Worm (Caenorhabditis elegans) whole organism, L4/young adult: ENCODE measurements around the gene dnj-20.

Experiments used
- W03F9.2 ChIP-seq: fragments of 150-350 bp; optimal IDR thresholded peaks from 2 replicates; lab custom pipeline; 2014; ENCODE audit warnings: missing biosample characterization, missing genetic modification characterization
- dao-5 ChIP-seq: sonication (generic microtip); optimal IDR thresholded peaks from 2 replicates; lab custom pipeline; 2016; ENCODE audit warnings: missing genotype, missing genetic modification characterization, moderate library complexity, missing compliant biosample characterization
- him-1 ChIP-seq: sonication (generic microtip); optimal IDR thresholded peaks from 2 replicates; lab custom pipeline; 2016; ENCODE audit warnings: missing genotype, missing genetic modification reagents, missing genetic modification characterization, missing compliant biosample characterization

The dnj-20 gene

ce11 chrII:9617039-9617901 is 6.7 kb downstream of the dnj-20 start, which contains the start of gene hal-3:
Gene hal-3, minus strand, starts transcription at chrII:9617125.
- no peak for TF ChIP-seq dao-5 (tag; lab: Kevin White, UChicago)
- peak; percentile 16 for TF ChIP-seq W03F9.2 (tag; lab: Kevin White, UChicago)

- TF ChIP-seq dao-5 (tag; lab: Kevin White, UChicago) (no peak), him-1 (no peak), W03F9.2 (tag; lab: Kevin White, UChicago) (no peak)
These were observed 9.2 kb downstream of the dnj-20 start, which contains the start of gene hlh-6 for ce11 chrII:9614728-9615127. Gene hlh-6, minus strand, starts transcription at chrII:9614828.

ce11 chrII:9611347-9611923 is 12.5 kb downstream of the dnj-20 start, which contains the start of the genes T15H9.5 and T15H9.4:
Gene T15H9.5, minus strand, starts transcription at chrII:9611447.
Gene T15H9.4, plus strand, starts transcription at chrII:9611873.
- no peak for TF ChIP-seq W03F9.2 (tag; lab: Kevin White, UChicago)
- TF ChIP-seq dao-5 (tag; lab: Kevin White, UChicago), result no peak
- TF ChIP-seq him-1, result no peak

- no peak for TF ChIP-seq him-1
- TF ChIP-seq W03F9.2 (tag; lab: Kevin White, UChicago), result no peak
- no peak for TF ChIP-seq dao-5 (tag; lab: Kevin White, UChicago)
These were observed 14.7 kb downstream of the dnj-20 start, which contains the start of gene pap-2 for ce11 chrII:9609296-9609695. Gene pap-2, minus strand, starts transcription at chrII:9609396.

- TF ChIP-seq W03F9.2 (tag; lab: Kevin White, UChicago) (no peak), him-1 (no peak), dao-5 (tag; lab: Kevin White, UChicago) (no peak)
These were observed 16.8 kb downstream of the dnj-20 start for ce11 chrII:9607137-9607536.

ce11 chrII:9606485-9607036 is 17.4 kb downstream of the dnj-20 start:
- TF ChIP-seq him-1 (no peak), W03F9.2 (tag; lab: Kevin White, UChicago) (no peak), dao-5 (tag; lab: Kevin White, UChicago) (no peak)

ce11 chrII:9605954-9606353 is 18.0 kb downstream of the dnj-20 start:
- TF ChIP-seq W03F9.2 (tag; lab: Kevin White, UChicago), result no peak
- TF ChIP-seq dao-5 (tag; lab: Kevin White, UChicago), result no peak
- TF ChIP-seq him-1, result no peak

- TF ChIP-seq W03F9.2 (tag; lab: Kevin White, UChicago) (no peak), him-1 (no peak), dao-5 (tag; lab: Kevin White, UChicago) (no peak)
These were observed 18.6 kb downstream of the dnj-20 start, which contains the start of gene nhr-19 for ce11 chrII:9605336-9605735. Gene nhr-19, minus strand, starts transcription at chrII:9605526.

ce11 chrII:9604685-9605084 is 19.3 kb downstream of the dnj-20 start:
- no peak for TF ChIP-seq W03F9.2 (tag; lab: Kevin White, UChicago)
- no peak for TF ChIP-seq him-1
- TF ChIP-seq dao-5 (tag; lab: Kevin White, UChicago), result no peak

ce11 chrII:9604063-9604462 is 19.9 kb downstream of the dnj-20 start:
- no peak for TF ChIP-seq W03F9.2 (tag; lab: Kevin White, UChicago)
- TF ChIP-seq him-1, result no peak
- TF ChIP-seq dao-5 (tag; lab: Kevin White, UChicago), result no peak

ce11 chrII:9603419-9603818 is 20.6 kb downstream of the dnj-20 start:
- TF ChIP-seq W03F9.2 (tag; lab: Kevin White, UChicago) (peak; percentile 71), dao-5 (tag; lab: Kevin White, UChicago) (no peak)

ce11 chrII:9602566-9602965 is 21.4 kb downstream of the dnj-20 start:
- TF ChIP-seq dao-5 (tag; lab: Kevin White, UChicago) (no peak), W03F9.2 (tag; lab: Kevin White, UChicago) (no peak), him-1 (no peak)

- TF ChIP-seq W03F9.2 (tag; lab: Kevin White, UChicago), result no peak
- TF ChIP-seq him-1, result no peak
- no peak for TF ChIP-seq dao-5 (tag; lab: Kevin White, UChicago)
These were observed 22.3 kb downstream of the dnj-20 start for ce11 chrII:9601679-9602078.

- TF ChIP-seq W03F9.2 (tag; lab: Kevin White, UChicago) (peak; percentile 29), him-1 (no peak)
These were observed 22.9 kb downstream of the dnj-20 start for ce11 chrII:9601069-9601468.
